In genomic region chr2L:15117995-15118394, dm6 we compare ENCODE assay signal across 1 fruit fly cellular context.
TF ChIP-seq lines count a peak whose summit lies in the region.

No protein-coding gene starts in this region.

TF ChIP-seq in whole organism, embryonic, 481 proteins besides CTCF, POLR2A, EP300 and RAD21 (continued from another document):
- TF ChIP-seq Ets97D (GFP tag; optimal IDR thresholded peaks at IDR 0.05; lab: Kevin White, UChicago) (peak; percentile 21), CG11456 (GFP tag; IDR thresholded peaks at IDR 0.05; lab: Robert Waterston, UW) (no peak), fd3F (GFP tag; optimal IDR thresholded peaks at IDR 0.05; lab: Kevin White, UChicago) (no peak), CG13424 (tag; optimal IDR thresholded peaks at IDR 0.05; lab: Kevin White, UChicago) (no peak), CG13287 (GFP tag; IDR thresholded peaks at IDR 0.05; lab: Robert Waterston, UW; ENCODE audit: partially characterized antibody) (no peak), zen (tag; optimal IDR thresholded peaks at IDR 0.05; lab: Kevin White, UChicago) (peak; percentile 24), CG2889 (GFP tag; IDR thresholded peaks at IDR 0.05; lab: Robert Waterston, UW) (no peak), Max (GFP tag; optimal IDR thresholded peaks at IDR 0.05; lab: Kevin White, UChicago) (peak; percentile 3), hbn (GFP tag; IDR thresholded peaks at IDR 0.05; lab: Robert Waterston, UW; ENCODE audit: partially characterized antibody) (no peak), nom (GFP tag; optimal IDR thresholded peaks at IDR 0.05; lab: Kevin White, UChicago) (no peak), nmo (GFP tag; optimal IDR thresholded peaks at IDR 0.05; lab: Kevin White, UChicago) (no peak), p53 (GFP tag; optimal IDR thresholded peaks at IDR 0.05; lab: Kevin White, UChicago) (no peak), Nf-YA (GFP tag; IDR thresholded peaks at IDR 0.05; lab: Robert Waterston, UW) (no peak), CG13624 (GFP tag; optimal IDR thresholded peaks at IDR 0.05; lab: Kevin White, UChicago) (peak; percentile 17), sob (GFP tag; IDR thresholded peaks at IDR 0.05; lab: Robert Waterston, UW) (peak; percentile 48; the same call in 1 of the 2 replicates), odd (GFP tag; optimal IDR thresholded peaks at IDR 0.05; lab: Kevin White, UChicago) (no peak), Abd-B (GFP tag; optimal IDR thresholded peaks at IDR 0.05; lab: Kevin White, UChicago) (peak; percentile 26), eyg (GFP tag; optimal IDR thresholded peaks at IDR 0.05; lab: Kevin White, UChicago) (no peak), CG13296 (GFP tag; optimal IDR thresholded peaks at IDR 0.05; lab: Kevin White, UChicago) (no peak), CG17385 (GFP tag; optimal IDR thresholded peaks at IDR 0.05; lab: Kevin White, UChicago) (no peak), dpn (GFP tag; optimal IDR thresholded peaks at IDR 0.05; lab: Kevin White, UChicago) (no peak), Atf-2 (GFP tag; optimal IDR thresholded peaks at IDR 0.05; lab: Kevin White, UChicago) (no peak), CG13123 (GFP tag; optimal IDR thresholded peaks at IDR 0.05; lab: Kevin White, UChicago) (no peak), CG8944 (GFP tag; optimal IDR thresholded peaks at IDR 0.05; lab: Kevin White, UChicago) (no peak), CG15696 (tag; optimal IDR thresholded peaks at IDR 0.05; lab: Kevin White, UChicago) (no peak), CG15514 (GFP tag; optimal IDR thresholded peaks at IDR 0.05; lab: Kevin White, UChicago) (peak; percentile 11), HLH54F (GFP tag; optimal IDR thresholded peaks at IDR 0.05; lab: Kevin White, UChicago) (no peak), CG9817 (tag; optimal IDR thresholded peaks at IDR 0.05; lab: Kevin White, UChicago) (no peak), CG17359 (tag; optimal IDR thresholded peaks at IDR 0.05; lab: Kevin White, UChicago) (no peak), CG1832 (GFP tag; optimal IDR thresholded peaks at IDR 0.05; lab: Kevin White, UChicago) (no peak), sr (GFP tag; IDR thresholded peaks at IDR 0.05; lab: Robert Waterston, UW) (no peak), CG7745 (tag; optimal IDR thresholded peaks at IDR 0.05; lab: Kevin White, UChicago) (no peak), CG8089 (GFP tag; optimal IDR thresholded peaks at IDR 0.05; lab: Kevin White, UChicago) (no peak), Dfd (GFP tag; optimal IDR thresholded peaks at IDR 0.05; lab: Kevin White, UChicago) (no peak), bigmax (GFP tag; optimal IDR thresholded peaks at IDR 0.05; lab: Kevin White, UChicago) (no peak), Spps (tag; optimal IDR thresholded peaks at IDR 0.05; lab: Kevin White, UChicago) (no peak), PHDP (tag; optimal IDR thresholded peaks at IDR 0.05; lab: Kevin White, UChicago) (no peak), chinmo (GFP tag; IDR thresholded peaks at IDR 0.05; lab: Robert Waterston, UW; ENCODE audit: partially characterized antibody) (no peak), NC2β (GFP tag; optimal IDR thresholded peaks at IDR 0.05; lab: Kevin White, UChicago) (no peak), CG6683 (GFP tag; optimal IDR thresholded peaks at IDR 0.05; lab: Kevin White, UChicago) (no peak), CG1603 (tag; optimal IDR thresholded peaks at IDR 0.05; lab: Kevin White, UChicago) (no peak), Camta (GFP tag; optimal IDR thresholded peaks at IDR 0.05; lab: Kevin White, UChicago) (no peak), unc-4 (GFP tag; IDR thresholded peaks at IDR 0.05; lab: Robert Waterston, UW; ENCODE audit: partially characterized antibody) (no peak), Side (GFP tag; optimal IDR thresholded peaks at IDR 0.05; lab: Kevin White, UChicago) (no peak), Sry-β (GFP tag; optimal IDR thresholded peaks at IDR 0.05; lab: Kevin White, UChicago) (no peak), CG17612 (GFP tag; IDR thresholded peaks at IDR 0.05; lab: Robert Waterston, UW) (no peak), Dll (GFP tag; IDR thresholded peaks at IDR 0.05; lab: Robert Waterston, UW; ENCODE audit: partially characterized antibody) (no peak), Doc3 (GFP tag; IDR thresholded peaks at IDR 0.05; lab: Robert Waterston, UW; ENCODE audit: partially characterized antibody) (no peak), bowl (GFP tag; IDR thresholded peaks at IDR 0.05; lab: Robert Waterston, UW) (no peak), GATAe (GFP tag; conservative IDR thresholded peaks at IDR 0.05; lab: Robert Waterston, UW) (no peak), Hmx (GFP tag; optimal IDR thresholded peaks at IDR 0.05; lab: Kevin White, UChicago) (no peak), stwl (tag; optimal IDR thresholded peaks at IDR 0.05; lab: Kevin White, UChicago) (peak; percentile 98), Med (GFP tag; lab: Kevin White, UChicago) (peak; percentile 88), NC2α (GFP tag; optimal IDR thresholded peaks at IDR 0.05; lab: Kevin White, UChicago) (no peak), CG4328 (GFP tag; optimal IDR thresholded peaks at IDR 0.05; lab: Kevin White, UChicago) (no peak), gce (GFP tag; IDR thresholded peaks at IDR 0.05; lab: Robert Waterston, UW) (no peak), Bgb (GFP tag; IDR thresholded peaks at IDR 0.05; lab: Robert Waterston, UW; ENCODE audit: partially characterized antibody) (peak; percentile 36; the same call in 1 of the 2 replicates), MESR4 (GFP tag; optimal IDR thresholded peaks at IDR 0.05; lab: Kevin White, UChicago) (no peak), CG18599 (GFP tag; optimal IDR thresholded peaks at IDR 0.05; lab: Kevin White, UChicago) (no peak), HLH3B (GFP tag; IDR thresholded peaks at IDR 0.05; lab: Robert Waterston, UW) (no peak), Xbp1 (GFP tag; optimal IDR thresholded peaks at IDR 0.05; lab: Kevin White, UChicago) (no peak), Usf (GFP tag; optimal IDR thresholded peaks at IDR 0.05; lab: Kevin White, UChicago) (no peak), CG6813 (GFP tag; optimal IDR thresholded peaks at IDR 0.05; lab: Kevin White, UChicago) (no peak), Pdp1 (GFP tag; optimal IDR thresholded peaks at IDR 0.05; lab: Kevin White, UChicago) (no peak), MTF-1 (GFP tag; optimal IDR thresholded peaks at IDR 0.05; lab: Kevin White, UChicago; ENCODE audit: borderline replicate concordance) (no peak), toy (GFP tag; IDR thresholded peaks at IDR 0.05; lab: Robert Waterston, UW) (no peak), lmd (GFP tag; IDR thresholded peaks at IDR 0.05; lab: Robert Waterston, UW) (no peak), tna (GFP tag; IDR thresholded peaks at IDR 0.05; lab: Robert Waterston, UW; ENCODE audit: partially characterized antibody) (no peak), CG8290 (GFP tag; optimal IDR thresholded peaks at IDR 0.05; lab: Kevin White, UChicago) (no peak), CG8290 (tag; optimal IDR thresholded peaks at IDR 0.05; lab: Kevin White, UChicago) (no peak), trem (tag; optimal IDR thresholded peaks at IDR 0.05; lab: Kevin White, UChicago) (peak; percentile 32), run (tag; optimal IDR thresholded peaks at IDR 0.05; lab: Kevin White, UChicago) (no peak)
